Worm (Caenorhabditis elegans): ENCODE results near the gene T04C12.1.

DNA sequence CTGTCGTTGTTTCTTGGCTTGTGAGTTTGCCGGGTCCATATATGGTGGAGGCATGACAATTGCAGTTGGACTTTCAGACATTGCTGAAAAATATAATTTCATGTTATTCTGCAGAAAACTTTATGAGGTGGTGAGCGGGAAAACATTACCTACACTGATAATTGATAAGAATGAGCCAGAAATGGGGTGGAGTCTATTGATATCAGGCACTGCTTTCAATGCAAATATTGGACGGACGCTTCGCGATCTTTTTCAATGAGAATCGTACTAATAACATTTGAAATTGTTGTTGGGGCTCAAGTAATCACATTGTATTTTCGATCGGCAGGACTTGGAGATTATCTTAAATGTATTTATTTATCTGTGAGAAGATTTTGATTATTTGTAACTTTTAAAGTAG is at the start of gene T04C12.1:
- TF ChIP-seq elt-2 (tag; optimal IDR thresholded peaks at IDR 0.05) (no peak), ama-1 (optimal IDR thresholded peaks at IDR 0.05) (peak; percentile 77), R02D3.7 (tag; optimal IDR thresholded peaks at IDR 0.05) (no peak)
